Fruit fly (Drosophila melanogaster): ENCODE measurements around the gene CG43373.

The CG43373 gene

DNA sequence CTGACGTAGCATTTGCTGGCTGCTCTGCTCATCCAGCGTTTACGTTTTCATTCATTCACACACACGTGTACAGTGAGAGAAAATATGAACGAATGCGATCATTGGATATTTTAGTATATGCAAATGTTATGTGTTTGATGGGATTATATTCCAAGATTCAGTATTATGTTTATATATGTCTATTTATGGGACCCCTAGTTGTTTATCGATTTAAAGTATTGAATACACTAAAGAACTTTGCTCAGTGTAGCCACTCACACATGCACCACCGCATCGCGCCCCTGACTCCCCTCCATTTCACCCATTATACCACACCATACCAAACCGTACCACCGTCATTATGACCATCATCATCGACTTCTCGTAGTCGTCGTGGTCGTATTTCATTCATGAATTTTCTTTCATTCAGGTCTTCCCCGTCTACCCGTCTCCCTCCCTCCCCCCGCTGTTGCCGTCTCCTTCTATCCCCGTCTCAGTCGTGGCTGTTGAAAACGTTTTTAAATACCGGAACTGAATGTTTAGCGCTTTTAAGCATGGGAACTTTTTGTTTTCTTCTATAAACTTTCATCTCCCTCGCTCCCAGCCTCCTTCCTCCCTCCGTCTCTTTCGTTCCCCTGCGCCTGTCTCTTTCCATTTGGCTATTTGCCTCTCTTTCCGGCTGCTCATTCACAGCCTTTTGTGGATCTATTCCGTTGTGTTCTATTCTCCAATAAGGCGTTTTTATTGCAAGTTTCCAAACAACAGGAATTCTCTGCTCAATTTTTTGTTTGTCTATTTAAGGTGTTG lies 62.6 kb downstream of the CG43373 start (continued):
- TF ChIP-seq Side (GFP tag; optimal IDR thresholded peaks at IDR 0.05) (peak; percentile 95), CG15011 (GFP tag; optimal IDR thresholded peaks at IDR 0.05) (peak; percentile 88), esg (GFP tag; conservative IDR thresholded peaks at IDR 0.05) (peak; percentile 96), tin (GFP tag; optimal IDR thresholded peaks at IDR 0.05) (peak; percentile 98), onecut (GFP tag; IDR thresholded peaks at IDR 0.05) (peak; percentile 95), tup (GFP tag; optimal IDR thresholded peaks at IDR 0.05) (peak; percentile 88), ham (GFP tag; IDR thresholded peaks at IDR 0.05) (peak; percentile 73), cwo (GFP tag; optimal IDR thresholded peaks at IDR 0.05) (peak; percentile 93), cad (GFP tag; optimal IDR thresholded peaks at IDR 0.05) (no peak), CG3065 (GFP tag; optimal IDR thresholded peaks at IDR 0.05) (peak; percentile 93), sisA (GFP tag; IDR thresholded peaks at IDR 0.05) (peak; percentile 98), CG30403 (GFP tag; optimal IDR thresholded peaks at IDR 0.05) (peak; percentile 97), CG7839 (tag; optimal IDR thresholded peaks at IDR 0.05) (peak; percentile 98), Dip3 (GFP tag; optimal IDR thresholded peaks at IDR 0.05) (peak; percentile 90), kni (GFP tag; optimal IDR thresholded peaks at IDR 0.05) (peak; percentile 90), klu (GFP tag; IDR thresholded peaks at IDR 0.05) (peak; percentile 91), dmrt99B (tag; optimal IDR thresholded peaks at IDR 0.05) (peak; percentile 99), CG13894 (tag; optimal IDR thresholded peaks at IDR 0.05) (peak; percentile 67), CG14441 (GFP tag; IDR thresholded peaks at IDR 0.05) (peak; percentile 96), CG11398 (GFP tag; optimal IDR thresholded peaks at IDR 0.05) (peak; percentile 94), hb (GFP tag; IDR thresholded peaks at IDR 0.05; ENCODE audit: partially characterized antibody) (no peak), shn (GFP tag; optimal IDR thresholded peaks at IDR 0.05) (peak; percentile 91), Doc3 (GFP tag; IDR thresholded peaks at IDR 0.05; ENCODE audit: partially characterized antibody) (no peak), mld (GFP tag; IDR thresholded peaks at IDR 0.05; ENCODE audit: partially characterized antibody) (no peak), gro (GFP tag; optimal IDR thresholded peaks at IDR 0.05) (peak; percentile 52), Sry-β (GFP tag; optimal IDR thresholded peaks at IDR 0.05) (peak; percentile 72), CG7357 (GFP tag; IDR thresholded peaks at IDR 0.05) (peak; percentile 91), ken (GFP tag; IDR thresholded peaks at IDR 0.05) (peak; percentile 97), zen2 (GFP tag; IDR thresholded peaks at IDR 0.05; ENCODE audit: partially characterized antibody) (no peak), CG9876 (GFP tag; optimal IDR thresholded peaks at IDR 0.05) (peak; percentile 88), chinmo (GFP tag; IDR thresholded peaks at IDR 0.05; ENCODE audit: partially characterized antibody) (no peak), odd (GFP tag; optimal IDR thresholded peaks at IDR 0.05) (peak; percentile 94), Gug (GFP tag; IDR thresholded peaks at IDR 0.05) (peak; percentile 90), Scr (GFP tag; IDR thresholded peaks at IDR 0.05; ENCODE audit: partially characterized antibody) (no peak), corto (GFP tag; optimal IDR thresholded peaks at IDR 0.05) (no peak), CG17186 (GFP tag; optimal IDR thresholded peaks at IDR 0.05) (peak; percentile 93), vnd (GFP tag; IDR thresholded peaks at IDR 0.05; ENCODE audit: partially characterized antibody) (no peak), jing (GFP tag; optimal IDR thresholded peaks at IDR 0.05) (peak; percentile 97), Spps (tag; optimal IDR thresholded peaks at IDR 0.05) (peak; percentile 98), Hr3 (GFP tag; optimal IDR thresholded peaks at IDR 0.05) (peak; percentile 97), CG31441 (GFP tag; IDR thresholded peaks at IDR 0.05) (peak; percentile 99), Hmr (GFP tag; optimal IDR thresholded peaks at IDR 0.05) (peak; percentile 89), tap (tag; optimal IDR thresholded peaks at IDR 0.05) (peak; percentile 98), pnt (GFP tag; optimal IDR thresholded peaks at IDR 0.05) (peak; percentile 97), Fer2 (tag; optimal IDR thresholded peaks at IDR 0.05) (peak; percentile 89), pb (GFP tag; optimal IDR thresholded peaks at IDR 0.05) (peak; percentile 96), CG2129 (GFP tag; IDR thresholded peaks at IDR 0.05; ENCODE audit: partially characterized antibody) (no peak), CG10267 (tag; optimal IDR thresholded peaks at IDR 0.05) (peak; percentile 94), row (GFP tag; IDR thresholded peaks at IDR 0.05) (peak; percentile 98)
